Worm (Caenorhabditis elegans): ENCODE results near the gene klf-3.

The klf-3 gene

DNA sequence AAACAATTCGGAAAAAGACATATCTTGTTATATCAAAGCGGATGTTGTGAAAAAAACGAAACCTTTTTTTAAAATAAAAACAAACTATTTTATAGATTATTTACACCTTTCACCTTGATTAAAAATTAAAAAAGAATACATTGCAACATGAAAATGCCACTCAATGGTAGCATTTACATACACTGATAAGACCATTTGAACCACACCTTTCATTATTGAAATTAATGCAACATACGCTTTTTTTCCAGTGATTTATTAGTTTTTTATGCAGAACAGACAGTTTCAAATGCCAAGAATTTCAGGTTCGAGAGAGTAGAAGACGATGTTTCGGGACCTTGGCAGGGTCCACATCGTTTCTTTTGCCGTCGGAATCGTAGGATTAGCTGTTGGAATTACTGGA, 49.9 kb downstream of the klf-3 start, which contains the start of gene T19D12.1:
T19D12.1 (plus strand) TSS at position 301 of the 400 bp plus-strand sequence.
- TF ChIP-seq dao-5 (tag; optimal IDR thresholded peaks at IDR 0.05) (no peak), W03F9.2 (tag; optimal IDR thresholded peaks at IDR 0.05) (no peak), him-1 (tag; optimal IDR thresholded peaks at IDR 0.05) (no peak)

ce11 chrII:6667534-6667933, 50.9 kb downstream of the klf-3 start:
- no peak for TF ChIP-seq W03F9.2 (tag; optimal IDR thresholded peaks at IDR 0.05)
- no peak for TF ChIP-seq dao-5 (tag; optimal IDR thresholded peaks at IDR 0.05)
- no peak for TF ChIP-seq him-1 (tag; optimal IDR thresholded peaks at IDR 0.05)

ce11 chrII:6668496-6668895, 51.8 kb downstream of the klf-3 start:
- no peak for TF ChIP-seq him-1 (tag; optimal IDR thresholded peaks at IDR 0.05)
- TF ChIP-seq W03F9.2 (tag; optimal IDR thresholded peaks at IDR 0.05), result no peak
- no peak for TF ChIP-seq dao-5 (tag; optimal IDR thresholded peaks at IDR 0.05)

Measured in whole organism, L4/young adult.